Fruit fly (Drosophila melanogaster): ENCODE results near the gene DCTN6-p27.

Gene DCTN6-p27

dm6 chr2L:19131905-19132402 is at the start of gene DCTN6-p27, which contains the start of gene AsnRS:
Gene DCTN6-p27, plus strand, starts transcription at chr2L:19132323.
Gene AsnRS, minus strand, starts transcription at chr2L:19131954.
- TF ChIP-seq br (GFP tag; optimal IDR thresholded peaks at IDR 0.05) (no peak), OdsH (GFP tag; optimal IDR thresholded peaks at IDR 0.05) (peak; percentile 64), jim (GFP tag; optimal IDR thresholded peaks at IDR 0.05) (no peak), HLH106 (tag; optimal IDR thresholded peaks at IDR 0.05) (peak; percentile 69), psq (GFP tag; optimal IDR thresholded peaks at IDR 0.05) (peak; percentile 68), brk (GFP tag; optimal IDR thresholded peaks at IDR 0.05) (no peak), CG32264 (GFP tag; optimal IDR thresholded peaks at IDR 0.05) (peak; percentile 29), tai (GFP tag; optimal IDR thresholded peaks at IDR 0.05) (no peak), lola (GFP tag; optimal IDR thresholded peaks at IDR 0.05) (no peak), dmrt93B (GFP tag; optimal IDR thresholded peaks at IDR 0.05) (peak; percentile 57), pan (optimal IDR thresholded peaks at IDR 0.05) (no peak), rgr (GFP tag; optimal IDR thresholded peaks at IDR 0.05) (peak; percentile 75), Dif (GFP tag; optimal IDR thresholded peaks at IDR 0.05; ENCODE audit: partially characterized antibody) (no peak), Dfd (GFP tag; optimal IDR thresholded peaks at IDR 0.05) (no peak), CG9705 (GFP tag; optimal IDR thresholded peaks at IDR 0.05) (peak; percentile 63), Hnf4 (GFP tag; optimal IDR thresholded peaks at IDR 0.05) (no peak), Myc (optimal IDR thresholded peaks at IDR 0.05) (peak; percentile 36), Abd-B (GFP tag; optimal IDR thresholded peaks at IDR 0.05) (no peak), dsf (GFP tag; optimal IDR thresholded peaks at IDR 0.05; ENCODE audit: borderline replicate concordance) (no peak), Hr78 (GFP tag; optimal IDR thresholded peaks at IDR 0.05) (no peak), Mio (GFP tag; optimal IDR thresholded peaks at IDR 0.05) (peak; percentile 23), Vsx2 (GFP tag; optimal IDR thresholded peaks at IDR 0.05; ENCODE audit: partially characterized antibody) (no peak), usp (GFP tag; optimal IDR thresholded peaks at IDR 0.05) (no peak), dl (GFP tag; optimal IDR thresholded peaks at IDR 0.05; ENCODE audit: insufficient read depth in 1 of 2, partially characterized antibody in 2 of 2) (no peak), fru (GFP tag; optimal IDR thresholded peaks at IDR 0.05) (peak; percentile 75), Jra (GFP tag; optimal IDR thresholded peaks at IDR 0.05) (no peak), sv (GFP tag; optimal IDR thresholded peaks at IDR 0.05) (peak; percentile 78), CrebA (GFP tag; optimal IDR thresholded peaks at IDR 0.05; ENCODE audit: borderline replicate concordance) (no peak), foxo (GFP tag; optimal IDR thresholded peaks at IDR 0.05) (peak in 1 of 2 experiments; percentile 87), ey (GFP tag; optimal IDR thresholded peaks at IDR 0.05) (peak; percentile 71), woc (GFP tag; optimal IDR thresholded peaks at IDR 0.05) (peak; percentile 78), Sp1 (GFP tag; optimal IDR thresholded peaks at IDR 0.05) (peak; percentile 63), Hr83 (GFP tag; optimal IDR thresholded peaks at IDR 0.05; ENCODE audit: poor library complexity, severe bottlenecking) (peak; percentile 85), N (GFP tag; optimal IDR thresholded peaks at IDR 0.05) (no peak), sage (GFP tag; optimal IDR thresholded peaks at IDR 0.05) (no peak), h (GFP tag; optimal IDR thresholded peaks at IDR 0.05) (peak; percentile 81), Rel (GFP tag; optimal IDR thresholded peaks at IDR 0.05) (no peak), Rel (tag; optimal IDR thresholded peaks at IDR 0.05) (no peak), GATAd (GFP tag; optimal IDR thresholded peaks at IDR 0.05) (peak; percentile 17)

- TF ChIP-seq Dfd (GFP tag; optimal IDR thresholded peaks at IDR 0.05) = peak; percentile 60
- TF ChIP-seq Hr83 (GFP tag; optimal IDR thresholded peaks at IDR 0.05; ENCODE audit: poor library complexity, severe bottlenecking) = no peak
- TF ChIP-seq N (GFP tag; optimal IDR thresholded peaks at IDR 0.05) = no peak
Measured at dm6 chr2L:19083320-19083764, 48.8 kb upstream of the DCTN6-p27 start.

dm6 chr2L:19088895-19089294 is 43.2 kb upstream of the DCTN6-p27 start:
- TF ChIP-seq Sp1 (GFP tag; optimal IDR thresholded peaks at IDR 0.05) = no peak
- TF ChIP-seq OdsH (GFP tag; optimal IDR thresholded peaks at IDR 0.05) = no peak
- no peak for TF ChIP-seq dmrt93B (GFP tag; optimal IDR thresholded peaks at IDR 0.05)
- TF ChIP-seq foxo (GFP tag; optimal IDR thresholded peaks at IDR 0.05) = no peak
- TF ChIP-seq brk (GFP tag; optimal IDR thresholded peaks at IDR 0.05) = no peak
